Fruit fly (Drosophila melanogaster) whole organism, adult: ENCODE measurements around the gene TpnC73F.

ENCODE experiments used
- CG11617 ChIP-seq: fragments of 200-800 bp; sonication (Bioruptor generic); optimal IDR thresholded peaks from 2 replicates; lab custom pipeline; 2017; ENCODE audit warnings: mild to moderate bottlenecking, missing biosample characterization, missing genetic modification reagents, missing genetic modification characterization
- CG33017 ChIP-seq: fragments of 200-800 bp; sonication (Bioruptor generic); optimal IDR thresholded peaks from 2 replicates; lab custom pipeline; 2018; ENCODE audit warnings: missing biosample characterization, mild to moderate bottlenecking, missing genetic modification characterization, moderate library complexity
- CG5204 ChIP-seq: fragments of 200-800 bp; sonication (Bioruptor generic); optimal IDR thresholded peaks from 2 replicates; lab custom pipeline; 2016; ENCODE audit warnings: missing biosample characterization, missing genetic modification characterization
- CG7101 ChIP-seq: fragments of 200-800 bp; sonication (Bioruptor generic); optimal IDR thresholded peaks from 2 replicates; lab custom pipeline; 2018; ENCODE audit warnings: missing biosample characterization, mild to moderate bottlenecking, missing genetic modification characterization, moderate library complexity
- Hr96 ChIP-seq: fragments of 200-800 bp; sonication (Bioruptor generic); optimal IDR thresholded peaks from 2 replicates; lab custom pipeline; 2016; ENCODE audit warnings: missing biosample characterization, missing genetic modification characterization
- cic ChIP-seq: fragments of 200-800 bp; sonication (Bioruptor generic); optimal IDR thresholded peaks from 2 replicates; lab custom pipeline; 2017; ENCODE audit warnings: missing biosample characterization, mild to moderate bottlenecking, missing genetic modification characterization, moderate library complexity
- cnc ChIP-seq, 2 experiments: fragments of >200 bp; optimal IDR thresholded peaks; 2 replicates each; lab custom pipeline; 2017
- kay ChIP-seq: fragments of 200-800 bp; sonication (Bioruptor generic); peaks from one replicate; lab custom pipeline; 2016; ENCODE audit warnings: missing biosample characterization, missing genetic modification characterization, borderline replicate concordance
- ovo ChIP-seq: fragments of 200-800 bp; sonication (Bioruptor generic); optimal IDR thresholded peaks from 2 replicates; lab custom pipeline; 2016; ENCODE audit warnings: missing biosample characterization, missing genetic modification characterization
- tj ChIP-seq: fragments of 200-800 bp; sonication (Bioruptor generic); optimal IDR thresholded peaks from 3 replicates; lab custom pipeline; 2017; ENCODE audit warnings: missing biosample characterization, mild to moderate bottlenecking, missing genetic modification characterization, moderate library complexity
- toe ChIP-seq: fragments of 200-800 bp; sonication (Bioruptor generic); optimal IDR thresholded peaks from 2 replicates; lab custom pipeline; 2016; ENCODE audit warnings: missing biosample characterization, missing genetic modification characterization

DNA sequence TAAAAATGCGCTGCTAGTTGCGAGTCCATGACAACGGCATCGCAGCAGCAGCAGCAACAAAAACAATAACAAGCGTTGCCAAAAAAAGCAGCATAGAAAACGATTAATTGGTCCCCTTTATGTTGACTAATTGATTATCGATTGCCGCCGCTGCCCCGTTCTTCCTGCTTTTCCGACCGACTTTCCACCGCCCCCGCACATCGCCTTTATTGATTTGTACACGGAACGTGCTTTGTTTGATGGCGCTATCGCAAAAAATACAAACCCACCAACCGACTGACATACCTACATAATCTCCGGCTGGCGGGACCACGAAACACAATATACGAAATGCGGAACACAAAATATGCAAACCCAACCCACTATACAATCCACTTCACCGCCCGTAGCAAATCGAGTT lies 5.6 kb downstream of the TpnC73F start:
- TF ChIP-seq tj (no peak), toe (GFP tag; lab: Kevin White, UChicago) (no peak), CG33017 (tag; lab: Kevin White, UChicago) (no peak), CG11617 (GFP tag; lab: Kevin White, UChicago) (no peak), CG5204 (GFP tag; lab: Kevin White, UChicago) (no peak), ovo (GFP tag; lab: Kevin White, UChicago) (no peak), cic (GFP tag; lab: Kevin White, UChicago) (peak; percentile 14), Hr96 (GFP tag; lab: Kevin White, UChicago) (no peak), CG7101 (tag; lab: Kevin White, UChicago) (no peak), kay (GFP tag; lab: Kevin White, UChicago) (no peak), cnc (optimal IDR thresholded peaks at IDR 0.05; lab: Kevin White, UChicago) (no peak)
